Worm (Caenorhabditis elegans) whole organism, dauer: ENCODE measurements around the gene zfp-3.
"Not testable (repeated sequence)": the region's sequence is repeated elsewhere in the genome, so short reads cannot be mapped to it uniquely, and the experiment has no call there.

Experiments used
- unc-62 ChIP-seq: sonication (generic microtip); optimal IDR thresholded peaks from 2 replicates; lab custom pipeline; 2017; ENCODE audit warnings: missing biosample characterization, missing genetic modification reagents, missing genetic modification characterization

zfp-3 gene

ce11 chrX:1438925-1439324 lies 7.5 kb downstream of the zfp-3 start:
- no peak for TF ChIP-seq unc-62 (GFP tag; lab: Kevin White, UChicago)

ce11 chrX:1437097-1437496 lies 9.3 kb downstream of the zfp-3 start:
- TF ChIP-seq unc-62 (GFP tag; lab: Kevin White, UChicago): no peak

DNA sequence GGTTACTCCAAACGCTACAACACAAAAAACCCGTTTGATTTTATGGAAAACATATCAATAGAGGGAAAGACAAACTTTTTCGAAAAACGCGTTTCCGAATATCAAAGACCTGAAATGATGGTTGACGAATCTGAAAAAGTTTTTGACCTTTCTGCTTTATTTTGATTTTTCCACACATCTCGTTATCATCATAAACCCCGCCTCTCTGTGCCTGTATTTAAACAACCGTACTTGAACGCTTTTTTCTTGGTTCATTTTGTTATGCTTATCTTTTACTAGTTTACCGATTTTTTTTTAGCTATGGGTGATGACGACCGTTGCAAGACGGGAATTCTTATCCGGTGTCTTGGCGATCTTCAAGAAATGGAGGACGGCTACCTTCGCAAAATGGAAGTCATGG lies 15.7 kb downstream of the zfp-3 start, which contains the start of gene F19G12.1:
Gene F19G12.1 (plus strand): TSS at position 301 of the 400 bp plus-strand sequence.
- not testable (repeated sequence) for TF ChIP-seq unc-62 (GFP tag; lab: Kevin White, UChicago)

DNA sequence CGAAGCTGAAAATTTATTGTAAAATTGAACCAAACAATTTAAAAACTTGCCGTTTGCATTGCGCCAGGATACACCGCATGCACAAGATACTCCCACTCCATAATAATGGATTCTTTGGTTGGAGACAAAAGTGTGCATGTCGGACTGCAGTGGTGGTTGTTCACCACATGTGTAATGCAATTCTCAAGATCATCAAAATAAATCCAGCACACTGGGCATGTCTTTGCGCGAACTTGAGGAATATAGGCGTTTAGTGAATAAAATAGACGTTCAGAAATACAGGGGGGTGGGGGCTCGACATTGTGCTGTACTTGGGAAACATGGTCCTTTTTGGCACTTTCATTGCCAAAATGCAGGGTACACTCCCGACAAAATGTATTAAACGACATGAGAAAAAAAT lies 20.0 kb downstream of the zfp-3 start, which contains the start of gene F19G12.11:
Gene F19G12.11 (minus strand): TSS at position 101 of the 400 bp plus-strand sequence.
- TF ChIP-seq unc-62 (GFP tag; lab: Kevin White, UChicago): no peak

ce11 chrX:1424509-1424908 lies 21.9 kb downstream of the zfp-3 start, which contains the start of gene F19G12.3:
TSS of gene F19G12.3 (plus strand) at chrX:1424809.
- TF ChIP-seq unc-62 (GFP tag; lab: Kevin White, UChicago): no peak

DNA sequence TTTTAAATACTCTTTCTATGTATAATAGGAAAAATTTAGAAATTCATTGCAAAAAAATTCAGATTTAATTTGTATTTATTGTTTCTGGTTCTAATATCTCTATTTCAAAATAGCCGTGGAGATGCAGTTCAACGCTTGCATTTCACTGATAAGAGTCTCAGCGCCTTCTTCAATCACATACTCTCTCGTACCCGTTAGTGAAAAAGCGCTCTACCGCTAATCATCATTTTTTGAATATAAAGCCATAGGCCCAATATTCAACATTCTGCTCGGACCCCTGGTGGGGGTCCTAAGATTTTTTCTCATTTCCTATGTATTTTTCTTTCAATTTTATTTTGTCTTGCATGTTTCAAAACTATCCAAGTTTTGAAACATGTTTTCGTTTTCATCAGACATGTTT lies 25.9 kb downstream of the zfp-3 start:
- TF ChIP-seq unc-62 (GFP tag; lab: Kevin White, UChicago): no peak

ce11 chrX:1419163-1419696 lies 27.2 kb downstream of the zfp-3 start, which contains the start of gene F19G12.9:
TSS of gene F19G12.9 (plus strand) at chrX:1419213.
- no peak for TF ChIP-seq unc-62 (GFP tag; lab: Kevin White, UChicago)

- no peak for TF ChIP-seq unc-62 (GFP tag; lab: Kevin White, UChicago)
These were observed 29.6 kb downstream of the zfp-3 start, which contains the start of the genes F19G12.4 and F19G12.8 for ce11 chrX:1416776-1417354. TSS of gene F19G12.4 (plus strand) at chrX:1417304. TSS of gene F19G12.8 (plus strand) at chrX:1417320.

DNA sequence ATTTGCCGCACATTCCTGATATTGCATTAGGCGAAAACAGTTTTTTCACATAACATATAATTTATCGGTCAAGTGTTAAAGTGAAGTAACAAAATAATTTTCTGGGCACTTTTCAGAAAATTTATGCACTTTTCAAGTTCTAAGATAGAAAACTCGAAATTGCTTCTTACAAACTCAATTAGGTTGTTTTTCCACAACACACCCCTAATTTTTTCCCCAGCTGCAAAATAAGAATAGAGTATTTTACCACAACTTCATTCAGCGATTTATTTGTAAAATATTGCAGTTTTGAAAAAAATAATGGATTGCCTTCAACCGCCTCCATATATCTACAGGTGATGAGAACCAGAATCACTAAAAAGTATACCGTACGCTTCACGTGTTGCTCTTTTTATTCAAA lies 33.6 kb downstream of the zfp-3 start, which contains the start of gene srh-19:
Gene srh-19 (plus strand): TSS at position 301 of the 400 bp plus-strand sequence.
- TF ChIP-seq unc-62 (GFP tag; lab: Kevin White, UChicago): no peak

ce11 chrX:1410552-1410951 lies 35.9 kb downstream of the zfp-3 start, which contains the start of gene abu-2:
TSS of gene abu-2 (minus strand) at chrX:1410652.
- no peak for TF ChIP-seq unc-62 (GFP tag; lab: Kevin White, UChicago)

DNA sequence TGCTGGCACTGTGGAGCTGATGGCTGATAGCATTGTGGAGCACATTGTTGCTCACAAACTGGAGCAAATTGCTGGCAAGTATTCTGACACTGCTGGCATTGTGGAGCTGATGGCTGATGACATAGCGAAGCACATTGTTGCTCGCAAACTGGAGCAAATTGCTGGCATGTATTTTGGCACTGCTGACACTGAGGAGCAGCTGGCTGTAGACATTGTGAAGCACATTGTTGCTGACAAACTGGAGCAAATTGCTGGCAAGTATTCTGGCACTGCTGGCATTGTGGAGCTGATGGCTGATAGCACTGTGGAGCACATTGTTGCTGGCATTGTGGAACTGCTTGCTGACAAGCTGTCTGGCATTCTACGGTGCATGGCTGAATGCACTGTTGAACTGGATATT lies 37.2 kb downstream of the zfp-3 start:
- TF ChIP-seq unc-62 (GFP tag; lab: Kevin White, UChicago): no peak

ce11 chrX:1403971-1404370 lies 42.5 kb downstream of the zfp-3 start, which contains the start of gene ZK402.1:
TSS of gene ZK402.1 (plus strand) at chrX:1404271.
- not testable (repeated sequence) for TF ChIP-seq unc-62 (GFP tag; lab: Kevin White, UChicago)

- not testable (repeated sequence) for TF ChIP-seq unc-62 (GFP tag; lab: Kevin White, UChicago)
These were observed 43.0 kb downstream of the zfp-3 start, which contains the start of gene ZK402.2 for ce11 chrX:1403444-1403843. TSS of gene ZK402.2 (plus strand) at chrX:1403744.

ce11 chrX:1401259-1401658 lies 45.2 kb downstream of the zfp-3 start, which contains the start of gene ZK402.5:
TSS of gene ZK402.5 (minus strand) at chrX:1401359.
- TF ChIP-seq unc-62 (GFP tag; lab: Kevin White, UChicago): no peak

- TF ChIP-seq unc-62 (GFP tag; lab: Kevin White, UChicago): no peak
These were observed 48.9 kb downstream of the zfp-3 start, which contains the start of gene H39E20.1 for ce11 chrX:1397516-1397915. TSS of gene H39E20.1 (minus strand) at chrX:1397616.

- no peak for TF ChIP-seq unc-62 (GFP tag; lab: Kevin White, UChicago)
These were observed 50.6 kb downstream of the zfp-3 start for ce11 chrX:1395793-1396192.
